4 fruit fly cellular contexts compared by ENCODE assay signal in genomic region chr3L:5851636-5852035, dm6.
TF ChIP-seq lines count a peak whose summit lies in the region.

No protein-coding gene starts in this region.

- TF ChIP-seq CTCF in whole organism, embryonic (GFP tag; optimal IDR thresholded peaks at IDR 0.05; lab: Kevin White, UChicago) = no peak

TF ChIP-seq in whole organism, embryonic, 481 proteins besides CTCF, POLR2A, EP300 and RAD21:
- TF ChIP-seq CG12071 (GFP tag; optimal IDR thresholded peaks at IDR 0.05; lab: Kevin White, UChicago) (no peak), corto (GFP tag; optimal IDR thresholded peaks at IDR 0.05; lab: Kevin White, UChicago) (peak; percentile 6), CG18476 (GFP tag; optimal IDR thresholded peaks at IDR 0.05; lab: Kevin White, UChicago) (no peak), CG32772 (GFP tag; IDR thresholded peaks at IDR 0.05; lab: Robert Waterston, UW) (no peak), CG5180 (GFP tag; optimal IDR thresholded peaks at IDR 0.05; lab: Kevin White, UChicago) (no peak), dm (GFP tag; optimal IDR thresholded peaks at IDR 0.05; lab: Kevin White, UChicago) (no peak), CG9876 (GFP tag; optimal IDR thresholded peaks at IDR 0.05; lab: Kevin White, UChicago) (no peak)

TF ChIP-seq in whole organism, prepupa, 60 proteins besides CTCF, POLR2A, EP300 and RAD21 (continues in another document):
- TF ChIP-seq CG6808 (GFP tag; optimal IDR thresholded peaks at IDR 0.05; lab: Kevin White, UChicago) (peak; percentile 43), Ets96B (tag; optimal IDR thresholded peaks at IDR 0.05; lab: Kevin White, UChicago) (peak; percentile 55), Hr4 (GFP tag; optimal IDR thresholded peaks at IDR 0.05; lab: Kevin White, UChicago) (no peak), CG34406 (GFP tag; optimal IDR thresholded peaks at IDR 0.05; lab: Kevin White, UChicago) (peak; percentile 11), fd59A (GFP tag; optimal IDR thresholded peaks at IDR 0.05; lab: Kevin White, UChicago) (peak; percentile 48), pdm3 (GFP tag; optimal IDR thresholded peaks at IDR 0.05; lab: Kevin White, UChicago) (peak; percentile 19), Ets21C (GFP tag; optimal IDR thresholded peaks at IDR 0.05; lab: Kevin White, UChicago) (peak; percentile 3), Eip78C (GFP tag; lab: Kevin White, UChicago) (peak; percentile 75), Gug (GFP tag; IDR thresholded peaks at IDR 0.05; lab: Robert Waterston, UW) (no peak), dsx (GFP tag; optimal IDR thresholded peaks at IDR 0.05; lab: Kevin White, UChicago; ENCODE audit: poor library complexity, severe bottlenecking) (peak; percentile 17), achi (GFP tag; optimal IDR thresholded peaks at IDR 0.05; lab: Kevin White, UChicago) (peak; percentile 38), Met (GFP tag; optimal IDR thresholded peaks at IDR 0.05; lab: Kevin White, UChicago) (peak; percentile 62), svp (GFP tag; lab: Kevin White, UChicago) (peak; percentile 85), CG16779 (tag; optimal IDR thresholded peaks at IDR 0.05; lab: Kevin White, UChicago) (no peak), Eip75B (GFP tag; optimal IDR thresholded peaks at IDR 0.05; lab: Kevin White, UChicago) (no peak), acj6 (GFP tag; optimal IDR thresholded peaks at IDR 0.05; lab: Kevin White, UChicago) (peak; percentile 28), CG1621 (tag; optimal IDR thresholded peaks at IDR 0.05; lab: Kevin White, UChicago) (no peak), CG6276 (GFP tag; optimal IDR thresholded peaks at IDR 0.05; lab: Kevin White, UChicago) (no peak), CG31627 (GFP tag; optimal IDR thresholded peaks at IDR 0.05; lab: Kevin White, UChicago) (peak; percentile 45), spab (GFP tag; optimal IDR thresholded peaks at IDR 0.05; lab: Kevin White, UChicago) (peak; percentile 48), CG11902 (GFP tag; optimal IDR thresholded peaks at IDR 0.05; lab: Kevin White, UChicago) (peak; percentile 45), eg (GFP tag; IDR thresholded peaks at IDR 0.05; lab: Robert Waterston, UW) (no peak), esn (GFP tag; optimal IDR thresholded peaks at IDR 0.05; lab: Kevin White, UChicago) (peak; percentile 64), Hr39 (GFP tag; optimal IDR thresholded peaks at IDR 0.05; lab: Kevin White, UChicago) (peak; percentile 45), CG6854 (GFP tag; optimal IDR thresholded peaks at IDR 0.05; lab: Kevin White, UChicago) (no peak), Smox (GFP tag; optimal IDR thresholded peaks at IDR 0.05; lab: Kevin White, UChicago) (peak; percentile 50), Blimp-1 (GFP tag; optimal IDR thresholded peaks at IDR 0.05; lab: Kevin White, UChicago) (peak; percentile 22), CG11294 (GFP tag; IDR thresholded peaks at IDR 0.05; lab: Robert Waterston, UW) (no peak), CG8119 (GFP tag; IDR thresholded peaks at IDR 0.05; lab: Robert Waterston, UW) (no peak)

TF ChIP-seq in whole organism, pupa, 21 proteins besides CTCF, POLR2A, EP300 and RAD21:
- TF ChIP-seq CG15710 (tag; optimal IDR thresholded peaks at IDR 0.05; lab: Kevin White, UChicago) = peak; percentile 69
- no peak for TF ChIP-seq D1 (tag; optimal IDR thresholded peaks at IDR 0.05; lab: Kevin White, UChicago)
- TF ChIP-seq CG8159 (tag; optimal IDR thresholded peaks at IDR 0.05; lab: Kevin White, UChicago) = peak; percentile 70
- peak; percentile 43 for TF ChIP-seq CG17806 (tag; optimal IDR thresholded peaks at IDR 0.05; lab: Kevin White, UChicago)
- no peak for TF ChIP-seq CG12605 (GFP tag; IDR thresholded peaks at IDR 0.05; lab: Robert Waterston, UW)
- TF ChIP-seq Pif1A (GFP tag; optimal IDR thresholded peaks at IDR 0.05; lab: Kevin White, UChicago) = peak; percentile 6
- no peak for TF ChIP-seq fd96Ca (GFP tag; IDR thresholded peaks at IDR 0.05; lab: Robert Waterston, UW)
- peak; percentile 23 for TF ChIP-seq CG34367 (tag; optimal IDR thresholded peaks at IDR 0.05; lab: Kevin White, UChicago)
- no peak for TF ChIP-seq CG32121 (GFP tag; IDR thresholded peaks at IDR 0.05; lab: Robert Waterston, UW)
- peak; percentile 48 for TF ChIP-seq Snoo (tag; optimal IDR thresholded peaks at IDR 0.05; lab: Kevin White, UChicago)
- no peak for TF ChIP-seq CG13204 (GFP tag; optimal IDR thresholded peaks at IDR 0.05; lab: Kevin White, UChicago)
- no peak for TF ChIP-seq Pif1B (GFP tag; optimal IDR thresholded peaks at IDR 0.05; lab: Kevin White, UChicago)
- no peak for TF ChIP-seq gl (tag; optimal IDR thresholded peaks at IDR 0.05; lab: Kevin White, UChicago)
- no peak for TF ChIP-seq rn (GFP tag; IDR thresholded peaks at IDR 0.05; lab: Robert Waterston, UW)
- TF ChIP-seq CG8301 (tag; optimal IDR thresholded peaks at IDR 0.05; lab: Kevin White, UChicago) = no peak
- no peak for TF ChIP-seq CG10348 (GFP tag; IDR thresholded peaks at IDR 0.05; lab: Robert Waterston, UW)
- no peak for TF ChIP-seq CG4496 (GFP tag; IDR thresholded peaks at IDR 0.05; lab: Robert Waterston, UW)
- TF ChIP-seq CG9948 (tag; optimal IDR thresholded peaks at IDR 0.05; lab: Kevin White, UChicago) = peak; percentile 51
- peak; percentile 10 for TF ChIP-seq CG14655 (GFP tag; optimal IDR thresholded peaks at IDR 0.05; lab: Kevin White, UChicago)
- TF ChIP-seq Ets98B (GFP tag; IDR thresholded peaks at IDR 0.05; lab: Robert Waterston, UW) = no peak
- no peak for TF ChIP-seq EcR (GFP tag; optimal IDR thresholded peaks at IDR 0.05; lab: Kevin White, UChicago)

TF ChIP-seq in whole organism, wandering third instar larva, 38 proteins besides CTCF, POLR2A, EP300 and RAD21:
- TF ChIP-seq dsf (GFP tag; optimal IDR thresholded peaks at IDR 0.05; lab: Kevin White, UChicago; ENCODE audit: borderline replicate concordance) (no peak), br (GFP tag; optimal IDR thresholded peaks at IDR 0.05; lab: Kevin White, UChicago) (peak; percentile 7), h (GFP tag; optimal IDR thresholded peaks at IDR 0.05; lab: Kevin White, UChicago) (peak; percentile 52), fru (GFP tag; optimal IDR thresholded peaks at IDR 0.05; lab: Kevin White, UChicago) (peak; percentile 62), foxo (GFP tag; optimal IDR thresholded peaks at IDR 0.05; lab: Kevin White, UChicago) (peak in 1 of 2 experiments; percentile 64), Sp1 (GFP tag; optimal IDR thresholded peaks at IDR 0.05; lab: Kevin White, UChicago) (peak; percentile 68), sv (GFP tag; optimal IDR thresholded peaks at IDR 0.05; lab: Kevin White, UChicago) (no peak), Dfd (GFP tag; optimal IDR thresholded peaks at IDR 0.05; lab: Kevin White, UChicago) (no peak), Abd-B (GFP tag; optimal IDR thresholded peaks at IDR 0.05; lab: Kevin White, UChicago) (no peak), Hr83 (GFP tag; optimal IDR thresholded peaks at IDR 0.05; lab: Kevin White, UChicago; ENCODE audit: poor library complexity, severe bottlenecking) (no peak), ey (GFP tag; optimal IDR thresholded peaks at IDR 0.05; lab: Kevin White, UChicago) (peak; percentile 56), HLH106 (tag; optimal IDR thresholded peaks at IDR 0.05; lab: Kevin White, UChicago) (peak; percentile 66), Vsx2 (GFP tag; optimal IDR thresholded peaks at IDR 0.05; lab: Kevin White, UChicago; ENCODE audit: partially characterized antibody) (no peak), Myc (optimal IDR thresholded peaks at IDR 0.05; lab: Kevin White, UChicago) (no peak), woc (GFP tag; optimal IDR thresholded peaks at IDR 0.05; lab: Kevin White, UChicago) (peak; percentile 47), rgr (GFP tag; optimal IDR thresholded peaks at IDR 0.05; lab: Kevin White, UChicago) (peak; percentile 36), Hr78 (GFP tag; optimal IDR thresholded peaks at IDR 0.05; lab: Kevin White, UChicago) (no peak), N (GFP tag; optimal IDR thresholded peaks at IDR 0.05; lab: Kevin White, UChicago) (no peak), OdsH (GFP tag; optimal IDR thresholded peaks at IDR 0.05; lab: Kevin White, UChicago) (peak; percentile 42), dmrt93B (GFP tag; optimal IDR thresholded peaks at IDR 0.05; lab: Kevin White, UChicago) (peak; percentile 43), tai (GFP tag; optimal IDR thresholded peaks at IDR 0.05; lab: Kevin White, UChicago) (no peak)

Comparison
In these comparisons a context has a peak if more than half of its experiments do, and no peak if none do; other contexts are left out.
1. Of the 7 proteins assayed by ChIP-seq in both whole organism, embryonic and whole organism, prepupa: peak only in whole organism, embryonic: none; only in whole organism, prepupa: Blimp-1, Hr39 and Sox102F; in both: none; in neither: 4.